Fruit fly (Drosophila melanogaster) whole organism, embryonic: ENCODE data around the gene CG7766.

Experiments
- Atf3 ChIP-seq: fragments of 200-800 bp; sonication (Bioruptor generic); optimal IDR thresholded peaks from 3 replicates; lab custom pipeline; 2016; ENCODE audit warnings: missing biosample characterization, missing genetic modification characterization
- Awh ChIP-seq: fragments of 200-800 bp; sonication (Bioruptor generic); IDR thresholded peaks from 2 replicates; pipeline ENCODE4, ENCODE4 v1.3.6; 2022; ENCODE audit warnings: missing biosample characterization, missing genetic modification characterization
- BtbVII ChIP-seq: fragments of 200-800 bp; sonication (Bioruptor generic); optimal IDR thresholded peaks from 3 replicates; lab custom pipeline; 2017; ENCODE audit warnings: missing biosample characterization, mild to moderate bottlenecking, missing genetic modification characterization
- CG10267 ChIP-seq: fragments of 200-800 bp; sonication (Bioruptor generic); optimal IDR thresholded peaks from 2 replicates; lab custom pipeline; 2018; ENCODE audit warnings: missing biosample characterization, mild to moderate bottlenecking, missing genetic modification characterization, moderate library complexity
- CG10366 ChIP-seq: fragments of 200-800 bp; sonication (Bioruptor generic); IDR thresholded peaks from 2 replicates; pipeline ENCODE4 v1.3.6; 2022; ENCODE audit warnings: missing biosample characterization, missing genetic modification characterization
- CG11504 ChIP-seq: fragments of 200-800 bp; sonication (Bioruptor generic); optimal IDR thresholded peaks from 3 replicates; lab custom pipeline; 2019; ENCODE audit warnings: missing biosample characterization, mild to moderate bottlenecking, missing genetic modification characterization, moderate library complexity
- CG11723 ChIP-seq: fragments of 200-800 bp; sonication (Bioruptor generic); optimal IDR thresholded peaks from 2 replicates; lab custom pipeline; 2017; ENCODE audit warnings: missing biosample characterization, mild to moderate bottlenecking, missing genetic modification characterization
- CG14667 ChIP-seq: fragments of 200-800 bp; sonication (Bioruptor generic); IDR thresholded peaks from 2 replicates; pipeline ENCODE4 v1.3.6; 2022; ENCODE audit warnings: missing biosample characterization, missing genetic modification characterization
- CG15269 ChIP-seq: fragments of 200-800 bp; sonication (Bioruptor generic); optimal IDR thresholded peaks from 2 replicates; lab custom pipeline; 2018; ENCODE audit warnings: missing biosample characterization, mild to moderate bottlenecking, missing genetic modification characterization, moderate library complexity
- CG15514 ChIP-seq: fragments of 200-800 bp; sonication (Bioruptor generic); optimal IDR thresholded peaks from 3 replicates; lab custom pipeline; 2017; ENCODE audit warnings: missing biosample characterization, missing genetic modification characterization, mild to moderate bottlenecking, moderate library complexity, missing genetic modification reagents
- CG16815 ChIP-seq: fragments of 200-800 bp; sonication (Bioruptor generic); optimal IDR thresholded peaks from 3 replicates; lab custom pipeline; 2017; ENCODE audit warnings: missing biosample characterization, mild to moderate bottlenecking, missing genetic modification characterization
- CG17359 ChIP-seq: fragments of 200-800 bp; sonication (Bioruptor generic); optimal IDR thresholded peaks from 3 replicates; lab custom pipeline; 2018; ENCODE audit warnings: missing biosample characterization, mild to moderate bottlenecking, missing genetic modification characterization, moderate library complexity
- CG17612 ChIP-seq: fragments of 200-800 bp; sonication (Bioruptor generic); IDR thresholded peaks from 2 replicates; pipeline ENCODE4 v1.3.6; 2022; ENCODE audit warnings: missing biosample characterization, missing genetic modification characterization
- CG2129 ChIP-seq: fragments of 200-800 bp; sonication (Bioruptor generic); IDR thresholded peaks from 2 replicates; pipeline ENCODE4 v1.3.6; 2022; ENCODE audit warnings: missing biosample characterization, missing genetic modification characterization; ENCODE audit not compliant: partially characterized antibody
- CG31365 ChIP-seq: fragments of 200-800 bp; sonication (Bioruptor generic); optimal IDR thresholded peaks from 2 replicates; lab custom pipeline; 2018; ENCODE audit warnings: missing biosample characterization, mild to moderate bottlenecking, missing genetic modification characterization
- CG32767 ChIP-seq: fragments of 200-800 bp; sonication (Bioruptor generic); IDR thresholded peaks from 2 replicates; pipeline ENCODE4 v1.3.6; 2022; ENCODE audit warnings: missing biosample characterization, missing genetic modification characterization
- CG43689 ChIP-seq: fragments of 200-800 bp; sonication (Bioruptor generic); IDR thresholded peaks from 2 replicates; pipeline ENCODE4 v1.3.6; 2022; ENCODE audit warnings: missing biosample characterization, missing genetic modification characterization
- CG6689 ChIP-seq: fragments of 200-800 bp; sonication (Bioruptor generic); IDR thresholded peaks from 2 replicates; pipeline ENCODE4 v1.3.6; 2022; ENCODE audit warnings: missing biosample characterization, missing genetic modification characterization
- CG6765 ChIP-seq: fragments of 200-800 bp; sonication (Bioruptor generic); optimal IDR thresholded peaks from 3 replicates; lab custom pipeline; 2017; ENCODE audit warnings: missing biosample characterization, mild to moderate bottlenecking, missing genetic modification characterization
- CG7271 ChIP-seq: fragments of 200-800 bp; sonication (Bioruptor generic); optimal IDR thresholded peaks from 2 replicates; lab custom pipeline; 2018; ENCODE audit warnings: missing biosample characterization, mild to moderate bottlenecking, missing genetic modification characterization, moderate library complexity
- CG7372 ChIP-seq: fragments of 200-800 bp; sonication (Bioruptor generic); IDR thresholded peaks from 2 replicates; pipeline ENCODE4 v1.3.6; 2022; ENCODE audit warnings: missing biosample characterization, missing genetic modification characterization
- D19A ChIP-seq: fragments of 200-800 bp; optimal IDR thresholded peaks from 3 replicates; lab custom pipeline; 2019; ENCODE audit warnings: missing biosample characterization, mild to moderate bottlenecking, missing genetic modification characterization, moderate library complexity
- Eip74EF ChIP-seq, 2 experiments: fragments of 200-800 bp in 1 of 2; fragments of >200 bp in 1 of 2; sonication (Bioruptor generic) in 1 of 2; optimal IDR thresholded peaks; 2 replicates each; lab custom pipeline; 2017 to 2019; ENCODE audit warnings: missing biosample characterization in 2 of 2, missing genetic modification characterization in 2 of 2, mild to moderate bottlenecking in 1 of 2, moderate library complexity in 1 of 2
- HHEX ChIP-seq: fragments of 200-800 bp; sonication (Bioruptor generic); optimal IDR thresholded peaks from 3 replicates; lab custom pipeline; 2017; ENCODE audit warnings: missing biosample characterization, mild to moderate bottlenecking, missing genetic modification characterization, missing genetic modification reagents
- HLHmδ ChIP-seq: fragments of 200-800 bp; sonication (Bioruptor generic); optimal IDR thresholded peaks from 2 replicates; lab custom pipeline; 2018; ENCODE audit warnings: missing biosample characterization, mild to moderate bottlenecking, missing genetic modification characterization, moderate library complexity
- Hand ChIP-seq: fragments of 200-800 bp; sonication (Bioruptor generic); optimal IDR thresholded peaks from 2 replicates; lab custom pipeline; 2017; ENCODE audit warnings: mild to moderate bottlenecking, missing biosample characterization, missing genetic modification reagents, missing genetic modification characterization
- Hmx ChIP-seq: fragments of 200-800 bp; sonication (Bioruptor generic); optimal IDR thresholded peaks from 2 replicates; lab custom pipeline; 2016; ENCODE audit warnings: missing biosample characterization, missing genetic modification characterization
- Trl ChIP-seq, 3 experiments: fragments of >200 bp in 2 of 3; fragments of 200-800 bp in 1 of 3; sonication (Bioruptor generic) in 1 of 3; optimal IDR thresholded peaks; 2 replicates in 1 of 3; 3 replicates in 2 of 3; lab custom pipeline; 2016 to 2017; ENCODE audit warnings: missing biosample characterization in 1 of 3, missing genetic modification characterization in 1 of 3
- amos ChIP-seq: fragments of 200-800 bp; sonication (Bioruptor generic); IDR thresholded peaks from 2 replicates; pipeline ENCODE4 v1.3.6; 2022; ENCODE audit warnings: missing biosample characterization, missing genetic modification characterization; ENCODE audit not compliant: partially characterized antibody
- cg ChIP-seq: fragments of 200-800 bp; sonication (Bioruptor generic); optimal IDR thresholded peaks from 3 replicates; lab custom pipeline; 2019; ENCODE audit warnings: missing biosample characterization, mild to moderate bottlenecking, missing genetic modification characterization, moderate library complexity
- crol ChIP-seq: fragments of 200-800 bp; sonication (Bioruptor generic); IDR thresholded peaks from 2 replicates; pipeline ENCODE4 v1.3.6; 2022; ENCODE audit warnings: missing biosample characterization, missing genetic modification characterization
- dmrt11E ChIP-seq: fragments of 200-800 bp; sonication (Bioruptor generic); optimal IDR thresholded peaks from 3 replicates; lab custom pipeline; 2018; ENCODE audit warnings: missing biosample characterization, mild to moderate bottlenecking, missing genetic modification characterization, moderate library complexity
- dmrt99B ChIP-seq: fragments of 200-800 bp; sonication (Bioruptor generic); optimal IDR thresholded peaks from 2 replicates; lab custom pipeline; 2018; ENCODE audit warnings: missing biosample characterization, mild to moderate bottlenecking, missing genetic modification characterization, moderate library complexity
- ewg ChIP-seq: fragments of 200-800 bp; sonication (Bioruptor generic); optimal IDR thresholded peaks from 3 replicates; lab custom pipeline; 2017; ENCODE audit warnings: mild to moderate bottlenecking, missing biosample characterization, missing genetic modification reagents, missing genetic modification characterization
- gem ChIP-seq: fragments of 200-800 bp; sonication (Bioruptor generic); optimal IDR thresholded peaks from 2 replicates; lab custom pipeline; 2019; ENCODE audit warnings: missing biosample characterization, mild to moderate bottlenecking, missing genetic modification characterization, moderate library complexity
- odd ChIP-seq: fragments of 200-800 bp; sonication (Bioruptor generic); optimal IDR thresholded peaks from 2 replicates; lab custom pipeline; 2017; ENCODE audit warnings: missing biosample characterization, mild to moderate bottlenecking, missing genetic modification characterization
- repo ChIP-seq: fragments of 200-800 bp; sonication (Bioruptor generic); optimal IDR thresholded peaks from 2 replicates; lab custom pipeline; 2016; ENCODE audit warnings: missing biosample characterization, missing genetic modification characterization
- sens ChIP-seq: fragments of 200-800 bp; sonication (Bioruptor generic); peaks from one replicate; lab custom pipeline; 2016; ENCODE audit warnings: missing biosample characterization, missing genetic modification characterization
- tio ChIP-seq: fragments of 200-800 bp; sonication (Bioruptor generic); optimal IDR thresholded peaks from 2 replicates; lab custom pipeline; 2017; ENCODE audit warnings: missing biosample characterization, missing genetic modification characterization, inconsistent platforms
- twi ChIP-seq: fragments of 200-800 bp; optimal IDR thresholded peaks from 2 replicates; lab custom pipeline; 2019; ENCODE audit warnings: missing biosample characterization, mild to moderate bottlenecking, missing genetic modification characterization, moderate library complexity
- wek ChIP-seq: fragments of 200-800 bp; sonication (Bioruptor generic); optimal IDR thresholded peaks from 3 replicates; lab custom pipeline; 2018; ENCODE audit warnings: missing biosample characterization, mild to moderate bottlenecking, missing genetic modification characterization, moderate library complexity
- wor ChIP-seq: fragments of 200-800 bp; sonication (Bioruptor generic); IDR thresholded peaks from 2 replicates; pipeline ENCODE4 v1.3.6; 2022; ENCODE audit warnings: missing biosample characterization, missing genetic modification characterization
- zf30C ChIP-seq: fragments of 200-800 bp; sonication (Bioruptor generic); optimal IDR thresholded peaks from 3 replicates; lab custom pipeline; 2018; ENCODE audit warnings: missing biosample characterization, mild to moderate bottlenecking, missing genetic modification characterization
- zfh1 ChIP-seq: fragments of 200-800 bp; sonication (Bioruptor generic); IDR thresholded peaks from 3 replicates; pipeline ENCODE4 v1.3.6; 2022; ENCODE audit warnings: missing biosample characterization, missing genetic modification characterization

Gene CG7766

DNA sequence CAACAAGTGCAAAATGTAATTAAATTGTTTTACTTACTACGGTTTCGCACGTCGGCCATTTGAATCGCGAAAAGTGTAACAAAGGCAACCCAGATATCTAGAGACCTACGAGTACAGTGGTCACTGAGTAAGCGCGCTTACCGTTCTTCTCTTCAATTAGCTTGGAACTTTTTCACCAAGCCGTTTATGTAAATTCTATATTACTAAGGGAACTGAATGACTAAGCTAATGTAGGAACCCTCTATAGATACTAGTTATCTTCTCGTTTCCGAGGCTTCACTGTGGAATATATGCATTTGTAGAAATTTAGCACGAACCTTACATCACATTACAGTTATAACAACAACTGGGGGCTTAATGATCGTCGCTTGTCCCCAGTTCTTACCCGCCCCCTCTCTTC, 56.6 kb downstream of the CG7766 start (continued):
- TF ChIP-seq CG2129 (GFP tag; lab: Robert Waterston, UW) (no peak), CG6765 (no peak), Atf3 (GFP tag; lab: Kevin White, UChicago) (no peak), CG10267 (tag; lab: Kevin White, UChicago) (no peak), CG7271 (no peak), CG17612 (no peak), CG14667 (no peak), odd (no peak), Hand (no peak), amos (no peak), CG43689 (GFP tag; lab: Robert Waterston, UW) (no peak), dmrt99B (tag; lab: Kevin White, UChicago) (peak; percentile 45), HLHmδ (no peak), CG17359 (peak; percentile 51), zfh1 (GFP tag; lab: Robert Waterston, UW) (peak; percentile 60; the same call in 1 of the 3 replicates), tio (GFP tag; lab: Kevin White, UChicago) (no peak), CG11723 (GFP tag; lab: Kevin White, UChicago) (no peak), CG10366 (GFP tag; lab: Robert Waterston, UW) (peak; percentile 48), repo (no peak), CG11504 (tag; lab: Kevin White, UChicago) (peak; percentile 39), wor (GFP tag; lab: Robert Waterston, UW) (peak; percentile 27; the same call in 1 of the 2 replicates), CG32767 (no peak)

DNA sequence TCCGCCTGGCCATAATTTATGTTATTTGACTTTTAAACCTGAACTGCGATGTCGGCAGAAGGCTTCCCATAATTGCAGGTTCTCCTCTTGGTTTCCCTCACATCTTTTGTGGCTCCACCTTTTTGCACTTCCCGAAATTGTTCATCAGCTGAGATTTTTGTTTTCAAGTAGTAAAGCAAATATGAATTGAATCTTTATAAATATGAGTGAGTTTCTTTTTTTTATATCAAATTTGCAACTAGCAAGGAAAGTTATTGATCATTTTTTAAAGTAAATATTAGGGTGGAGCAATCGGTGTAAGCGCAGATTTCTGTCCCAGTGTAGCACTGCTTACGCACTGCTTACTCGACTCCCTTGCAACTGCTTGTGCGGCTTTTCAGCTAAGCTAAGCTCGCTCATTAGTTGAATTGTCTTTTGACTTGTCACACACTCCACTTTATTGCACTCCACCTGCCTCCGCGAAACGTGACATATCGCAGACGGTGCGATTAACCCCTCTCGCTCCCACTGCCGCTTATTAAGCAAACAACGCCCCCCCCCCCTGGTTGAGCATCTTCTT, 57.1 kb downstream of the CG7766 start:
- TF ChIP-seq Awh (GFP tag; lab: Robert Waterston, UW) (peak; percentile 12; the same call in 1 of the 2 replicates), dmrt11E (tag; lab: Kevin White, UChicago) (peak; percentile 4), BtbVII (GFP tag; lab: Kevin White, UChicago) (no peak), CG7372 (no peak), crol (GFP tag; lab: Robert Waterston, UW) (peak; percentile 39; the same call in 1 of the 2 replicates), wek (no peak), Hmx (GFP tag; lab: Kevin White, UChicago) (no peak), CG15514 (GFP tag; lab: Kevin White, UChicago) (no peak), ewg (no peak), gem (tag; lab: Kevin White, UChicago) (peak; percentile 23), CG16815 (GFP tag; lab: Kevin White, UChicago) (no peak), cg (GFP tag; lab: Kevin White, UChicago) (no peak), HHEX (GFP tag; lab: Kevin White, UChicago) (no peak), Trl (optimal IDR thresholded peaks at IDR 0.05; lab: Kevin White, UChicago) (no peak), Trl (GFP tag; optimal IDR thresholded peaks at IDR 0.05; lab: Kevin White, UChicago) (no peak), twi (tag; lab: Kevin White, UChicago) (no peak), CG6689 (GFP tag; lab: Robert Waterston, UW) (no peak), sens (peak; percentile 87), D19A (tag; lab: Kevin White, UChicago) (no peak), zf30C (GFP tag; lab: Kevin White, UChicago) (peak; percentile 25), CG31365 (peak; percentile 90), Eip74EF (GFP tag; optimal IDR thresholded peaks at IDR 0.05; lab: Kevin White, UChicago) (peak in 1 of 2 experiments; percentile 71), CG15269 (tag; lab: Kevin White, UChicago) (no peak)
